Fruit fly (Drosophila melanogaster) whole organism, embryonic: ENCODE measurements around the gene CG5445.

Experiments
- Bgb ChIP-seq: fragments of 200-800 bp; sonication (Bioruptor generic); IDR thresholded peaks from 2 replicates; pipeline ENCODE4 v1.3.6; 2022; ENCODE audit warnings: missing biosample characterization, missing genetic modification characterization; ENCODE audit not compliant: partially characterized antibody
- CG10147 ChIP-seq: fragments of 200-800 bp; sonication (Bioruptor generic); optimal IDR thresholded peaks from 2 replicates; lab custom pipeline; 2019; ENCODE audit warnings: missing biosample characterization, mild to moderate bottlenecking, missing genetic modification characterization, moderate library complexity
- CG10366 ChIP-seq: fragments of 200-800 bp; sonication (Bioruptor generic); IDR thresholded peaks from 2 replicates; pipeline ENCODE4 v1.3.6; 2022; ENCODE audit warnings: missing biosample characterization, missing genetic modification characterization
- CG11456 ChIP-seq: fragments of 200-800 bp; sonication (Bioruptor generic); IDR thresholded peaks from 3 replicates; pipeline ENCODE4 v1.3.6; 2022; ENCODE audit warnings: missing biosample characterization, missing genetic modification characterization
- CG11560 ChIP-seq: fragments of 200-800 bp; sonication (Bioruptor generic); IDR thresholded peaks from 3 replicates; pipeline ENCODE4 v1.3.6; 2022; ENCODE audit warnings: missing biosample characterization, missing genetic modification characterization
- CG12155 ChIP-seq: fragments of 200-800 bp; sonication (Bioruptor generic); optimal IDR thresholded peaks from 3 replicates; lab custom pipeline; 2016; ENCODE audit warnings: missing biosample characterization, missing genetic modification characterization
- CG12236 ChIP-seq: fragments of 200-800 bp; sonication (Bioruptor generic); optimal IDR thresholded peaks from 2 replicates; lab custom pipeline; 2016; ENCODE audit warnings: missing biosample characterization, missing genetic modification characterization
- CG14860 ChIP-seq: fragments of 200-800 bp; sonication (Bioruptor generic); IDR thresholded peaks from 3 replicates; pipeline ENCODE4 v1.3.6; 2022; ENCODE audit warnings: missing biosample characterization, missing genetic modification characterization; ENCODE audit not compliant: partially characterized antibody
- CG15269 ChIP-seq: fragments of 200-800 bp; sonication (Bioruptor generic); optimal IDR thresholded peaks from 2 replicates; lab custom pipeline; 2018; ENCODE audit warnings: missing biosample characterization, mild to moderate bottlenecking, missing genetic modification characterization, moderate library complexity
- CG15514 ChIP-seq: fragments of 200-800 bp; sonication (Bioruptor generic); optimal IDR thresholded peaks from 3 replicates; lab custom pipeline; 2017; ENCODE audit warnings: missing biosample characterization, missing genetic modification characterization, mild to moderate bottlenecking, moderate library complexity, missing genetic modification reagents
- CG16815 ChIP-seq: fragments of 200-800 bp; sonication (Bioruptor generic); optimal IDR thresholded peaks from 3 replicates; lab custom pipeline; 2017; ENCODE audit warnings: missing biosample characterization, mild to moderate bottlenecking, missing genetic modification characterization
- CG16863 ChIP-seq: fragments of 200-800 bp; sonication (Bioruptor generic); optimal IDR thresholded peaks from 3 replicates; lab custom pipeline; 2016; ENCODE audit warnings: missing biosample characterization, missing genetic modification characterization
- CG31365 ChIP-seq: fragments of 200-800 bp; sonication (Bioruptor generic); optimal IDR thresholded peaks from 2 replicates; lab custom pipeline; 2018; ENCODE audit warnings: missing biosample characterization, mild to moderate bottlenecking, missing genetic modification characterization
- CG3847 ChIP-seq: fragments of 200-800 bp; sonication (Bioruptor generic); IDR thresholded peaks from 2 replicates; pipeline ENCODE4 v1.3.6; 2022; ENCODE audit warnings: missing biosample characterization, missing genetic modification characterization
- CG7839 ChIP-seq: fragments of 200-800 bp; sonication (Bioruptor generic); optimal IDR thresholded peaks from 3 replicates; lab custom pipeline; 2018; ENCODE audit warnings: missing biosample characterization, mild to moderate bottlenecking, missing genetic modification characterization, moderate library complexity
- CG8924 ChIP-seq: fragments of 200-800 bp; optimal IDR thresholded peaks from 3 replicates; lab custom pipeline; 2019; ENCODE audit warnings: missing biosample characterization, mild to moderate bottlenecking, missing genetic modification characterization, moderate library complexity
- CG9609 ChIP-seq: fragments of 200-800 bp; sonication (Bioruptor generic); optimal IDR thresholded peaks from 3 replicates; lab custom pipeline; 2016; ENCODE audit warnings: missing biosample characterization, missing genetic modification characterization
- CkIIα-i1 ChIP-seq: fragments of 200-800 bp; sonication (Bioruptor generic); IDR thresholded peaks from 2 replicates; pipeline ENCODE4 v1.3.6; 2022; ENCODE audit warnings: missing biosample characterization, missing genetic modification characterization
- Dip3 ChIP-seq: fragments of 200-800 bp; sonication (Bioruptor generic); optimal IDR thresholded peaks from 3 replicates; lab custom pipeline; 2016; ENCODE audit warnings: missing biosample characterization, missing genetic modification characterization
- Fer3 ChIP-seq: fragments of 200-800 bp; sonication (Bioruptor generic); optimal IDR thresholded peaks from 2 replicates; lab custom pipeline; 2018; ENCODE audit warnings: missing biosample characterization, mild to moderate bottlenecking, missing genetic modification characterization, moderate library complexity
- Gsc ChIP-seq: fragments of 200-800 bp; sonication (Bioruptor generic); IDR thresholded peaks from 2 replicates; pipeline ENCODE4 v1.3.6; 2022; ENCODE audit warnings: missing biosample characterization, missing genetic modification characterization
- HHEX ChIP-seq: fragments of 200-800 bp; sonication (Bioruptor generic); optimal IDR thresholded peaks from 3 replicates; lab custom pipeline; 2017; ENCODE audit warnings: missing biosample characterization, mild to moderate bottlenecking, missing genetic modification characterization, missing genetic modification reagents
- Hsf ChIP-seq: fragments of 200-800 bp; sonication (Bioruptor generic); optimal IDR thresholded peaks from 3 replicates; lab custom pipeline; 2016; ENCODE audit warnings: missing biosample characterization, missing genetic modification characterization
- Sry-β ChIP-seq: fragments of 200-800 bp; sonication (Bioruptor generic); optimal IDR thresholded peaks from 2 replicates; lab custom pipeline; 2018; ENCODE audit warnings: missing biosample characterization, mild to moderate bottlenecking, missing genetic modification characterization, moderate library complexity
- Taf1 ChIP-seq: fragments of 200-800 bp; sonication (Bioruptor generic); IDR thresholded peaks from 2 replicates; pipeline ENCODE4 v1.3.6; 2022; ENCODE audit warnings: missing biosample characterization, missing genetic modification characterization
- bbx ChIP-seq: fragments of 200-800 bp; sonication (Bioruptor generic); IDR thresholded peaks from 2 replicates; pipeline ENCODE4 v1.3.6; 2022; ENCODE audit warnings: missing biosample characterization, missing genetic modification characterization; ENCODE audit not compliant: partially characterized antibody
- cato ChIP-seq: fragments of 200-800 bp; sonication (Bioruptor generic); optimal IDR thresholded peaks from 2 replicates; lab custom pipeline; 2016; ENCODE audit warnings: missing biosample characterization, missing genetic modification characterization, borderline replicate concordance
- corto ChIP-seq: fragments of 200-800 bp; sonication (Bioruptor generic); optimal IDR thresholded peaks from 2 replicates; lab custom pipeline; 2016; ENCODE audit warnings: missing biosample characterization, mild to moderate bottlenecking, missing genetic modification characterization, moderate library complexity
- fd96Cb ChIP-seq: fragments of 200-800 bp; sonication (Bioruptor generic); optimal IDR thresholded peaks from 2 replicates; lab custom pipeline; 2018; ENCODE audit warnings: missing biosample characterization, mild to moderate bottlenecking, missing genetic modification characterization, moderate library complexity
- fru ChIP-seq: fragments of >200 bp; optimal IDR thresholded peaks from 2 replicates; lab custom pipeline; 2017
- grau ChIP-seq: fragments of 200-800 bp; optimal IDR thresholded peaks from 3 replicates; lab custom pipeline; 2019; ENCODE audit warnings: missing biosample characterization, mild to moderate bottlenecking, missing genetic modification characterization, moderate library complexity
- h ChIP-seq: fragments of >200 bp; optimal IDR thresholded peaks from 2 replicates; lab custom pipeline; 2017
- hkb ChIP-seq, 2 experiments: fragments of 200-800 bp in 1 of 2; fragments of >200 bp in 1 of 2; sonication (Bioruptor generic) in 1 of 2; IDR thresholded peaks in 1 of 2; optimal IDR thresholded peaks in 1 of 2; 2 replicates each; pipeline versions ENCODE4 v1.3.6 to Lab custom; 2017 to 2022; ENCODE audit warnings: missing biosample characterization in 1 of 2, missing genetic modification characterization in 1 of 2
- hth ChIP-seq: fragments of >200 bp; optimal IDR thresholded peaks from 2 replicates; lab custom pipeline; 2017; ENCODE audit warnings: inconsistent platforms
- ind ChIP-seq: fragments of 200-800 bp; sonication (Bioruptor generic); optimal IDR thresholded peaks from 3 replicates; lab custom pipeline; 2016; ENCODE audit warnings: missing biosample characterization, missing genetic modification characterization
- mirr ChIP-seq: fragments of 200-800 bp; sonication (Bioruptor generic); optimal IDR thresholded peaks from 3 replicates; lab custom pipeline; 2018; ENCODE audit warnings: missing biosample characterization, mild to moderate bottlenecking, missing genetic modification characterization
- otp ChIP-seq: fragments of 200-800 bp; sonication (Bioruptor generic); IDR thresholded peaks from 3 replicates; pipeline ENCODE4, ENCODE4 v1.3.6; 2022; ENCODE audit warnings: missing biosample characterization, missing genetic modification characterization
- p53 ChIP-seq: fragments of 200-800 bp; sonication (Bioruptor generic); optimal IDR thresholded peaks from 2 replicates; lab custom pipeline; 2016; ENCODE audit warnings: missing biosample characterization, missing genetic modification characterization
- prd ChIP-seq, 3 experiments: fragments of >200 bp in 2 of 3; fragments of 200-800 bp in 1 of 3; sonication (Bioruptor generic) in 1 of 3; optimal IDR thresholded peaks in 2 of 3; IDR thresholded peaks in 1 of 3; 2 replicates in 2 of 3; 3 replicates in 1 of 3; pipeline versions ENCODE4 v1.3.6 to Lab custom; 2017 to 2022; ENCODE audit warnings: missing biosample characterization in 1 of 3, missing genetic modification characterization in 1 of 3
- psq ChIP-seq: fragments of 200-800 bp; sonication (Bioruptor generic); optimal IDR thresholded peaks from 2 replicates; lab custom pipeline; 2017; ENCODE audit warnings: missing biosample characterization, missing genetic modification characterization
- pum ChIP-seq: fragments of 200-800 bp; sonication (Bioruptor generic); optimal IDR thresholded peaks from 2 replicates; lab custom pipeline; 2016; ENCODE audit warnings: missing biosample characterization, missing genetic modification characterization
- pzg ChIP-seq: fragments of 200-800 bp; sonication (Bioruptor generic); optimal IDR thresholded peaks from 3 replicates; lab custom pipeline; 2018; ENCODE audit warnings: missing biosample characterization, mild to moderate bottlenecking, missing genetic modification characterization, moderate library complexity
- sim ChIP-seq: fragments of 200-800 bp; sonication (Bioruptor generic); IDR thresholded peaks from 2 replicates; pipeline ENCODE4 v1.3.6; 2022; ENCODE audit warnings: missing biosample characterization, missing genetic modification characterization
- slbo ChIP-seq: fragments of 200-800 bp; sonication (Bioruptor generic); IDR thresholded peaks from 2 replicates; pipeline ENCODE4 v1.3.6; 2022; ENCODE audit warnings: missing biosample characterization, missing genetic modification characterization
- slou ChIP-seq: fragments of 200-800 bp; sonication (Bioruptor generic); optimal IDR thresholded peaks from 3 replicates; lab custom pipeline; 2016; ENCODE audit warnings: missing biosample characterization, missing genetic modification characterization
- tin ChIP-seq: fragments of 200-800 bp; sonication (Bioruptor generic); optimal IDR thresholded peaks from 3 replicates; lab custom pipeline; 2016; ENCODE audit warnings: missing biosample characterization, missing genetic modification characterization
- tna ChIP-seq: fragments of 200-800 bp; sonication (Bioruptor generic); IDR thresholded peaks from 2 replicates; pipeline ENCODE4 v1.3.6; 2022; ENCODE audit warnings: missing biosample characterization, missing genetic modification characterization; ENCODE audit not compliant: partially characterized antibody
- wdn ChIP-seq: fragments of 200-800 bp; sonication (Bioruptor generic); IDR thresholded peaks from 2 replicates; pipeline ENCODE4 v1.3.6; 2022; ENCODE audit warnings: missing biosample characterization, missing genetic modification characterization
- zen ChIP-seq: fragments of 200-800 bp; sonication (Bioruptor generic); optimal IDR thresholded peaks from 3 replicates; lab custom pipeline; 2018; ENCODE audit warnings: missing biosample characterization, mild to moderate bottlenecking, missing genetic modification characterization, moderate library complexity
- zfh2 ChIP-seq: fragments of 200-800 bp; sonication (Bioruptor generic); optimal IDR thresholded peaks from 2 replicates; lab custom pipeline; 2016; ENCODE audit warnings: missing biosample characterization, missing genetic modification characterization

Gene CG5445

DNA sequence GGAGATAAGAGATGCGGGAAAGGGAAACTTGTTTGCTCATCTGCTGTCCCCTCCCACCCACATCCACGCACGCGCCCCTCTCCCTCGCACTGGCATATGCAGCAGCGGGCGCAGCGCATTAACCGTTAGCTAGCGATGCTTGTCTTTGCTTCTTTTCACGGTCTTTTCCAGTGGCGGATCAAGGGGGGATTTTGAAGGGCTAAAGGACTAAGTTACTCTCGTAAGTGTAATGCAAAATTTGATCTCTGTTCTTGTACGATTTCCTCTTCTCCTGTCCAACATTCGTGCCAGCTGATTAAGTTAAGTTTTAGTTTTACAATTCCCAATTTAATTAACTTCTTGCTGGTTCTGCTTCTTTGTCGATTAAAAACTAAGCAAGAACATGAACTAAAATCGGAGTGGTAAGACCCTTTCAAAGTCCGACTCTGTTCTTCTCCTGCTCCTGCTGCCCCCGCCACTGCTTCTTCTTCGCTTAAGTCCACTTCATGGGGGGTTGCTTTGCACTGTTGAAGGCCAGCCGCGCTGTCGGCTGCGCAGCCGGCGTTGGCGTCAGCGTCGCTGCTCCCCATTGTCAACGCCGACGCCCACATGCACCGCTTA, 18.4 kb downstream of the CG5445 start (continued):
- TF ChIP-seq p53 (GFP tag; lab: Kevin White, UChicago), result peak; percentile 26
- TF ChIP-seq corto (GFP tag; lab: Kevin White, UChicago), result no peak
- TF ChIP-seq Dip3, result no peak
- TF ChIP-seq hkb (optimal IDR thresholded peaks at IDR 0.05; lab: Kevin White, UChicago), result no peak
- TF ChIP-seq hkb (GFP tag; IDR thresholded peaks at IDR 0.05; lab: Robert Waterston, UW), result peak; percentile 37; the same call in 1 of the 2 replicates
- peak; percentile 46 for TF ChIP-seq CG16815 (GFP tag; lab: Kevin White, UChicago)
- peak; percentile 47 for TF ChIP-seq Hsf (GFP tag; lab: Kevin White, UChicago)
- TF ChIP-seq pum (GFP tag; lab: Kevin White, UChicago), result peak; percentile 60
- TF ChIP-seq tin (GFP tag; lab: Kevin White, UChicago), result peak; percentile 52
- peak; percentile 56 for TF ChIP-seq HHEX
- TF ChIP-seq sim (GFP tag; lab: Robert Waterston, UW), result no peak
- no peak for TF ChIP-seq tna (GFP tag; lab: Robert Waterston, UW)
- peak; percentile 9 for TF ChIP-seq CG12155
- TF ChIP-seq cato (GFP tag; lab: Kevin White, UChicago), result no peak
- no peak for TF ChIP-seq CG15269
- TF ChIP-seq slbo (GFP tag; lab: Robert Waterston, UW), result no peak
- TF ChIP-seq ind (GFP tag; lab: Kevin White, UChicago), result peak; percentile 54
- TF ChIP-seq grau (tag; lab: Kevin White, UChicago), result peak; percentile 49
- no peak for TF ChIP-seq zfh2 (GFP tag; lab: Kevin White, UChicago)
- TF ChIP-seq wdn (GFP tag; lab: Robert Waterston, UW), result no peak
- TF ChIP-seq CG10147 (GFP tag; lab: Kevin White, UChicago), result peak; percentile 59
- no peak for TF ChIP-seq CG31365 (tag; lab: Kevin White, UChicago)
- TF ChIP-seq CG3847, result no peak
- peak; percentile 74 for TF ChIP-seq fd96Cb
- peak; percentile 18 for TF ChIP-seq slou (GFP tag; lab: Kevin White, UChicago)
- TF ChIP-seq CG11560 (tag; lab: Robert Waterston, UW), result no peak
- TF ChIP-seq bbx (GFP tag; lab: Robert Waterston, UW), result 0 out of 2 replicates have a peak, but pooled peaks have one; percentile 20
- TF ChIP-seq zen (tag; lab: Kevin White, UChicago), result peak; percentile 33
- peak; percentile 26; the same call in 1 of the 2 replicates for TF ChIP-seq CG10366 (GFP tag; lab: Robert Waterston, UW)
- TF ChIP-seq hth (lab: Kevin White, UChicago), result no peak
- no peak for TF ChIP-seq Sry-β (GFP tag; lab: Kevin White, UChicago)
- no peak for TF ChIP-seq CkIIα-i1 (GFP tag; lab: Robert Waterston, UW)
- TF ChIP-seq CG8924 (tag; lab: Kevin White, UChicago), result peak; percentile 64
- TF ChIP-seq h (lab: Kevin White, UChicago), result no peak
- no peak for TF ChIP-seq Fer3 (tag; lab: Kevin White, UChicago)
- TF ChIP-seq CG7839 (tag; lab: Kevin White, UChicago), result peak; percentile 73
- TF ChIP-seq Bgb (GFP tag; lab: Robert Waterston, UW), result no peak
- TF ChIP-seq otp (GFP tag; lab: Robert Waterston, UW), result no peak
- TF ChIP-seq CG15514 (GFP tag; lab: Kevin White, UChicago), result no peak
- TF ChIP-seq pzg (GFP tag; lab: Kevin White, UChicago), result no peak
- TF ChIP-seq psq (GFP tag; lab: Kevin White, UChicago), result no peak
- TF ChIP-seq CG14860 (GFP tag; lab: Robert Waterston, UW), result no peak
- TF ChIP-seq CG11456 (GFP tag; lab: Robert Waterston, UW), result 0 out of 3 replicates have a peak, but pooled peaks have one; percentile 17
- no peak for TF ChIP-seq prd (optimal IDR thresholded peaks at IDR 0.05; lab: Kevin White, UChicago)
- TF ChIP-seq prd (GFP tag; IDR thresholded peaks at IDR 0.05; lab: Robert Waterston, UW), result peak; percentile 54; the same call in 2 of the 3 replicates
- no peak for TF ChIP-seq mirr (GFP tag; lab: Kevin White, UChicago)
- no peak for TF ChIP-seq Gsc (GFP tag; lab: Robert Waterston, UW)
- TF ChIP-seq CG12236 (GFP tag; lab: Kevin White, UChicago), result no peak
- TF ChIP-seq CG16863 (GFP tag; lab: Kevin White, UChicago), result peak; percentile 67
- no peak for TF ChIP-seq Taf1
- TF ChIP-seq CG9609 (GFP tag; lab: Kevin White, UChicago), result no peak
- no peak for TF ChIP-seq fru (lab: Kevin White, UChicago)
